Fruit fly (Drosophila melanogaster): ENCODE data around the gene meep.

The meep gene

DNA sequence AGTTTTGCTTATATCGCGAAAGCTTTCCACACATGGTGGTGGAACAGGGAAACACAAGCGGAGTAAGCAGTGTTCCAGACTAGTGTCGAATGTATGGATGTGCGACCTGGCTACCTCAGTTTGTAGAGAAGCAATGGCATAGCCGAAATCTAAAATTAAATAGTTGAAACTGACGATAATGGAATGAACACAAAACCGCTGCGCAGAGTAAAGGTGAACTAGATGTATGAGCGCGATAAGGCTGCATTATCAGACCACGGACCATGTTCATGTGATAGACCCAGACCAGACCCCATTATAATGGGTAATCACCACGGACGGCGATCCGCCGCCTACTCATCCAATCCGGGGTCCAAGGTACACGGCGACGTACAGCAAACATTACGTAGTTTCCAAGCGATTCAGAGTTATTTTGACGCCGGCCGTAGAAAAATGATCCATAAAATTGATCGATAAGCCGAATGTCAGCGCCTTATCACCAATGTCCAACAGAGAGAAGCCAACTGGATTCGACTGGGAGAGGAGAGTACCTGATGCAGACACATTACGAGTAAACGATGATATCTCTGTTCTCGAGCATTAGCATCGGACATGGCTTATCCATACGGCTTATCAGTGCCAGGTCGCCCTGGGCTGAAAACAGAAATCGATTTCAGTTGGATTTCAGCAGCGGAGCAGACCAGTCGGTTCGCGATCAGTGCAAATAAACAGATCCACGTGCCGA, 13.7 kb downstream of the meep start, which contains the start of gene CG13912:
Gene CG13912 (plus strand): TSS at position 653 of the 724 bp plus-strand sequence.
- TF ChIP-seq CrebA (GFP tag; optimal IDR thresholded peaks at IDR 0.05; ENCODE audit: borderline replicate concordance) (peak; percentile 17), sv (GFP tag; optimal IDR thresholded peaks at IDR 0.05) (no peak), rgr (GFP tag; optimal IDR thresholded peaks at IDR 0.05) (no peak), Hnf4 (GFP tag; optimal IDR thresholded peaks at IDR 0.05) (peak; percentile 24), Rel (GFP tag; optimal IDR thresholded peaks at IDR 0.05) (no peak), Rel (tag; optimal IDR thresholded peaks at IDR 0.05) (peak; percentile 89)

- no peak for TF ChIP-seq br (GFP tag; optimal IDR thresholded peaks at IDR 0.05)
- TF ChIP-seq OdsH (GFP tag; optimal IDR thresholded peaks at IDR 0.05), result no peak
- TF ChIP-seq Myc (optimal IDR thresholded peaks at IDR 0.05), result no peak
- peak; percentile 18 for TF ChIP-seq fru (GFP tag; optimal IDR thresholded peaks at IDR 0.05)
- TF ChIP-seq tai (GFP tag; optimal IDR thresholded peaks at IDR 0.05), result no peak
- no peak for TF ChIP-seq dmrt93B (GFP tag; optimal IDR thresholded peaks at IDR 0.05)
- TF ChIP-seq Mio (GFP tag; optimal IDR thresholded peaks at IDR 0.05), result no peak
- TF ChIP-seq usp (GFP tag; optimal IDR thresholded peaks at IDR 0.05), result no peak
- no peak for TF ChIP-seq CG9705 (GFP tag; optimal IDR thresholded peaks at IDR 0.05)
- TF ChIP-seq dsf (GFP tag; optimal IDR thresholded peaks at IDR 0.05; ENCODE audit: borderline replicate concordance), result no peak
- TF ChIP-seq rgr (GFP tag; optimal IDR thresholded peaks at IDR 0.05), result peak; percentile 10
- no peak for TF ChIP-seq Sp1 (GFP tag; optimal IDR thresholded peaks at IDR 0.05)
- TF ChIP-seq HLH106 (tag; optimal IDR thresholded peaks at IDR 0.05), result peak; percentile 30
- peak; percentile 30 for TF ChIP-seq ey (GFP tag; optimal IDR thresholded peaks at IDR 0.05)
- peak in 1 of 2 experiments; percentile 31 for TF ChIP-seq foxo (GFP tag; optimal IDR thresholded peaks at IDR 0.05)
- no peak for TF ChIP-seq lola (GFP tag; optimal IDR thresholded peaks at IDR 0.05)
- no peak for TF ChIP-seq psq (GFP tag; optimal IDR thresholded peaks at IDR 0.05)
- no peak for TF ChIP-seq Abd-B (GFP tag; optimal IDR thresholded peaks at IDR 0.05)
- no peak for TF ChIP-seq sage (GFP tag; optimal IDR thresholded peaks at IDR 0.05)
- no peak for TF ChIP-seq dl (GFP tag; optimal IDR thresholded peaks at IDR 0.05; ENCODE audit: insufficient read depth in 1 of 2, partially characterized antibody in 2 of 2)
- no peak for TF ChIP-seq woc (GFP tag; optimal IDR thresholded peaks at IDR 0.05)
- no peak for TF ChIP-seq sv (GFP tag; optimal IDR thresholded peaks at IDR 0.05)
- no peak for TF ChIP-seq Hr83 (GFP tag; optimal IDR thresholded peaks at IDR 0.05; ENCODE audit: poor library complexity, severe bottlenecking)
- no peak for TF ChIP-seq N (GFP tag; optimal IDR thresholded peaks at IDR 0.05)
- no peak for TF ChIP-seq GATAd (GFP tag; optimal IDR thresholded peaks at IDR 0.05)
Observed at dm6 chr3L:1183467-1183866, 19.4 kb downstream of the meep start.

- no peak for TF ChIP-seq CrebA (GFP tag; optimal IDR thresholded peaks at IDR 0.05; ENCODE audit: borderline replicate concordance)
- TF ChIP-seq dsf (GFP tag; optimal IDR thresholded peaks at IDR 0.05; ENCODE audit: borderline replicate concordance), result no peak
- no peak for TF ChIP-seq Hnf4 (GFP tag; optimal IDR thresholded peaks at IDR 0.05)
- no peak for TF ChIP-seq brk (GFP tag; optimal IDR thresholded peaks at IDR 0.05)
- no peak for TF ChIP-seq tai (GFP tag; optimal IDR thresholded peaks at IDR 0.05)
- TF ChIP-seq ey (GFP tag; optimal IDR thresholded peaks at IDR 0.05), result no peak
- peak; percentile 68 for TF ChIP-seq jim (GFP tag; optimal IDR thresholded peaks at IDR 0.05)
- TF ChIP-seq Sp1 (GFP tag; optimal IDR thresholded peaks at IDR 0.05), result peak; percentile 28
- TF ChIP-seq dl (GFP tag; optimal IDR thresholded peaks at IDR 0.05; ENCODE audit: insufficient read depth in 1 of 2, partially characterized antibody in 2 of 2), result peak in 1 of 2 experiments; percentile 30
- TF ChIP-seq psq (GFP tag; optimal IDR thresholded peaks at IDR 0.05), result peak; percentile 92
- TF ChIP-seq Myc (optimal IDR thresholded peaks at IDR 0.05), result no peak
- TF ChIP-seq Vsx2 (GFP tag; optimal IDR thresholded peaks at IDR 0.05; ENCODE audit: partially characterized antibody), result no peak
- no peak for TF ChIP-seq rgr (GFP tag; optimal IDR thresholded peaks at IDR 0.05)
- no peak for TF ChIP-seq dmrt93B (GFP tag; optimal IDR thresholded peaks at IDR 0.05)
- no peak for TF ChIP-seq usp (GFP tag; optimal IDR thresholded peaks at IDR 0.05)
- TF ChIP-seq br (GFP tag; optimal IDR thresholded peaks at IDR 0.05), result no peak
- no peak for TF ChIP-seq Rel (GFP tag; optimal IDR thresholded peaks at IDR 0.05)
- TF ChIP-seq Rel (tag; optimal IDR thresholded peaks at IDR 0.05), result peak; percentile 31
Observed at dm6 chr3L:1178115-1178583, 24.7 kb downstream of the meep start.

- no peak for TF ChIP-seq CG32264 (GFP tag; optimal IDR thresholded peaks at IDR 0.05)
- no peak for TF ChIP-seq lola (GFP tag; optimal IDR thresholded peaks at IDR 0.05)
- no peak for TF ChIP-seq foxo (GFP tag; optimal IDR thresholded peaks at IDR 0.05)
- TF ChIP-seq br (GFP tag; optimal IDR thresholded peaks at IDR 0.05), result no peak
- no peak for TF ChIP-seq Hnf4 (GFP tag; optimal IDR thresholded peaks at IDR 0.05)
- TF ChIP-seq Mio (GFP tag; optimal IDR thresholded peaks at IDR 0.05), result no peak
- no peak for TF ChIP-seq sv (GFP tag; optimal IDR thresholded peaks at IDR 0.05)
- no peak for TF ChIP-seq Hr83 (GFP tag; optimal IDR thresholded peaks at IDR 0.05; ENCODE audit: poor library complexity, severe bottlenecking)
- TF ChIP-seq CrebA (GFP tag; optimal IDR thresholded peaks at IDR 0.05; ENCODE audit: borderline replicate concordance), result peak; percentile 5
- no peak for TF ChIP-seq OdsH (GFP tag; optimal IDR thresholded peaks at IDR 0.05)
- TF ChIP-seq usp (GFP tag; optimal IDR thresholded peaks at IDR 0.05), result no peak
- no peak for TF ChIP-seq pan (optimal IDR thresholded peaks at IDR 0.05)
- no peak for TF ChIP-seq h (GFP tag; optimal IDR thresholded peaks at IDR 0.05)
- TF ChIP-seq Vsx2 (GFP tag; optimal IDR thresholded peaks at IDR 0.05; ENCODE audit: partially characterized antibody), result peak; percentile 5
- no peak for TF ChIP-seq Rel (GFP tag; optimal IDR thresholded peaks at IDR 0.05)
- TF ChIP-seq Rel (tag; optimal IDR thresholded peaks at IDR 0.05), result no peak
- TF ChIP-seq Sp1 (GFP tag; optimal IDR thresholded peaks at IDR 0.05), result no peak
- peak; percentile 34 for TF ChIP-seq psq (GFP tag; optimal IDR thresholded peaks at IDR 0.05)
- no peak for TF ChIP-seq fru (GFP tag; optimal IDR thresholded peaks at IDR 0.05)
- TF ChIP-seq ey (GFP tag; optimal IDR thresholded peaks at IDR 0.05), result no peak
- no peak for TF ChIP-seq jim (GFP tag; optimal IDR thresholded peaks at IDR 0.05)
- TF ChIP-seq Abd-B (GFP tag; optimal IDR thresholded peaks at IDR 0.05), result no peak
- TF ChIP-seq brk (GFP tag; optimal IDR thresholded peaks at IDR 0.05), result no peak
- no peak for TF ChIP-seq GATAd (GFP tag; optimal IDR thresholded peaks at IDR 0.05)
- peak in 1 of 2 experiments; percentile 4 for TF ChIP-seq dl (GFP tag; optimal IDR thresholded peaks at IDR 0.05; ENCODE audit: insufficient read depth in 1 of 2, partially characterized antibody in 2 of 2)
- no peak for TF ChIP-seq tai (GFP tag; optimal IDR thresholded peaks at IDR 0.05)
- TF ChIP-seq dsf (GFP tag; optimal IDR thresholded peaks at IDR 0.05; ENCODE audit: borderline replicate concordance), result no peak
- peak; percentile 77 for TF ChIP-seq Dif (GFP tag; optimal IDR thresholded peaks at IDR 0.05; ENCODE audit: partially characterized antibody)
Observed at dm6 chr3L:1177085-1177484, 25.8 kb downstream of the meep start, which contains the start of gene bab2. Gene bab2 (minus strand): TSS chr3L:1177276.
